ENCODE assay signal across 5 worm cellular contexts in the genomic region with DNA sequence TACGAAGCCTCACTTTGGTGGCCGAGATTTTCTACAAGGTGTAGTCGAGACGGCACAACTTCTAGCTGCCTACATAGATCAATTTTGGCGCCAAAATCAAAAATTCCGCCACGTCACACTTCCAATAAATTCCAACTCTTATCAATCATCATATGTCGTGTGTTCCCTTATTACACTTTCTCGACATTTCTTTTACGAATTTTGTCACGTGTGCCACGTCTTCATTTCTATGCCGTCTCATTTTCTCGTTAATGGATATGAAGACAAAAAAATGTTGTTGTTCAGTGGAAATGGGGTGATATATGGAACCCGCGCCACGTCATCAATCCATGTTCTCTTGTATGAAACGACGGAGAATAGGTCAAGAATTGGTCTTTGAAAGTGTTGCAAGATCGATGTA.
TF ChIP-seq lines count a peak whose summit lies in the region.

No protein-coding gene starts in this region.

TF ChIP-seq in whole organism, L1 larva, 84 proteins besides CTCF, POLR2A, EP300 and RAD21 (continues in another document):
- TF ChIP-seq sup-37 (GFP tag; optimal IDR thresholded peaks at IDR 0.05; lab: Kevin White, UChicago) (no peak), fkh-8 (tag; optimal IDR thresholded peaks at IDR 0.05; lab: Kevin White, UChicago) (no peak), nhr-84 (tag; optimal IDR thresholded peaks at IDR 0.05; lab: Kevin White, UChicago) (no peak), mdl-1 (tag; optimal IDR thresholded peaks at IDR 0.05; lab: Kevin White, UChicago) (peak in 1 of 2 experiments; percentile 75), C04F5.9 (tag; optimal IDR thresholded peaks at IDR 0.05; lab: Kevin White, UChicago) (no peak), dpl-1 (GFP tag; optimal IDR thresholded peaks at IDR 0.05; lab: Kevin White, UChicago) (peak in 1 of 3 experiments; percentile 48), skn-1 (tag; optimal IDR thresholded peaks at IDR 0.05; lab: Kevin White, UChicago) (no peak), lsy-2 (tag; optimal IDR thresholded peaks at IDR 0.05; lab: Kevin White, UChicago) (no peak), isw-1 (GFP tag; IDR thresholded peaks at IDR 0.05; lab: Robert Waterston, UW) (no peak), nhr-11 (tag; optimal IDR thresholded peaks at IDR 0.05; lab: Kevin White, UChicago) (no peak), nhr-19 (GFP tag; conservative IDR thresholded peaks at IDR 0.05; lab: Robert Waterston, UW) (peak; percentile 45), nhr-12 (tag; optimal IDR thresholded peaks at IDR 0.05; lab: Kevin White, UChicago) (no peak), ces-1 (GFP tag; optimal IDR thresholded peaks at IDR 0.05; lab: Kevin White, UChicago) (no peak), C16A3.4 (tag; optimal IDR thresholded peaks at IDR 0.05; lab: Kevin White, UChicago) (no peak), fkh-10 (GFP tag; optimal IDR thresholded peaks at IDR 0.05; lab: Kevin White, UChicago) (no peak), elt-2 (tag; optimal IDR thresholded peaks at IDR 0.05; lab: Kevin White, UChicago) (no peak), nhr-76 (tag; optimal IDR thresholded peaks at IDR 0.05; lab: Kevin White, UChicago) (no peak), F16B12.6 (tag; optimal IDR thresholded peaks at IDR 0.05; lab: Kevin White, UChicago) (no peak)

TF ChIP-seq in whole organism, L2 larva, 48 proteins besides CTCF, POLR2A, EP300 and RAD21 (continues in another document):
- no peak for TF ChIP-seq mbf-1 (tag; optimal IDR thresholded peaks at IDR 0.05; lab: Kevin White, UChicago)
- TF ChIP-seq sma-3 (GFP tag; optimal IDR thresholded peaks at IDR 0.05; lab: Kevin White, UChicago), result peak; percentile 55
- no peak for TF ChIP-seq nhr-6 (tag; optimal IDR thresholded peaks at IDR 0.05; lab: Kevin White, UChicago)
- no peak for TF ChIP-seq elt-3 (tag; optimal IDR thresholded peaks at IDR 0.05; lab: Kevin White, UChicago)
- no peak for TF ChIP-seq R02D3.7 (tag; optimal IDR thresholded peaks at IDR 0.05; lab: Kevin White, UChicago)
- TF ChIP-seq nhr-77 (tag; optimal IDR thresholded peaks at IDR 0.05; lab: Kevin White, UChicago), result no peak
- TF ChIP-seq nhr-129 (tag; optimal IDR thresholded peaks at IDR 0.05; lab: Kevin White, UChicago), result peak; percentile 46
- TF ChIP-seq Y55F3AM.14 (GFP tag; optimal IDR thresholded peaks at IDR 0.05; lab: Kevin White, UChicago), result no peak
- peak; percentile 9 for TF ChIP-seq fos-1 (tag; optimal IDR thresholded peaks at IDR 0.05; lab: Kevin White, UChicago)
- TF ChIP-seq ama-1 (optimal IDR thresholded peaks at IDR 0.05; lab: Kevin White, UChicago), result no peak
- TF ChIP-seq mab-5 (tag; optimal IDR thresholded peaks at IDR 0.05; lab: Kevin White, UChicago), result no peak
- TF ChIP-seq unc-62 (GFP tag; optimal IDR thresholded peaks at IDR 0.05; lab: Kevin White, UChicago), result no peak
- TF ChIP-seq F13H6.1 (tag; optimal IDR thresholded peaks at IDR 0.05; lab: Kevin White, UChicago), result no peak
- TF ChIP-seq mdl-1 (tag; optimal IDR thresholded peaks at IDR 0.05; lab: Kevin White, UChicago), result peak in 1 of 2 experiments; percentile 33
- peak; percentile 90 for TF ChIP-seq crh-2 (tag; optimal IDR thresholded peaks at IDR 0.05; lab: Kevin White, UChicago)
- TF ChIP-seq nhr-23 (tag; optimal IDR thresholded peaks at IDR 0.05; lab: Kevin White, UChicago), result no peak
- no peak for TF ChIP-seq ztf-1 (GFP tag; conservative IDR thresholded peaks at IDR 0.05; lab: Robert Waterston, UW)
- TF ChIP-seq sem-4 (tag; optimal IDR thresholded peaks at IDR 0.05; lab: Kevin White, UChicago), result no peak
- TF ChIP-seq elt-1 (tag; optimal IDR thresholded peaks at IDR 0.05; lab: Kevin White, UChicago), result no peak

TF ChIP-seq in whole organism, L3 larva, 47 proteins besides CTCF, POLR2A, EP300 and RAD21:
- TF ChIP-seq pha-4 (tag; optimal IDR thresholded peaks at IDR 0.05; lab: Kevin White, UChicago), result no peak
- peak; percentile 53 for TF ChIP-seq nhr-25 (tag; optimal IDR thresholded peaks at IDR 0.05; lab: Kevin White, UChicago)
- peak; percentile 48 for TF ChIP-seq nhr-23 (tag; optimal IDR thresholded peaks at IDR 0.05; lab: Kevin White, UChicago)
- no peak for TF ChIP-seq nhr-67 (tag; optimal IDR thresholded peaks at IDR 0.05; lab: Kevin White, UChicago)
- TF ChIP-seq ama-1 (optimal IDR thresholded peaks at IDR 0.05; lab: Kevin White, UChicago), result peak; percentile 6
- TF ChIP-seq nhr-43 (tag; optimal IDR thresholded peaks at IDR 0.05; lab: Kevin White, UChicago; ENCODE audit: poor library complexity, severe bottlenecking), result peak; percentile 83
TF ChIP-seq in whole organism, L3 larva: peak in this region for 4.

TF ChIP-seq in whole organism, L4 larva, 104 proteins besides CTCF, POLR2A, EP300 and RAD21:
- peak in 1 of 2 experiments; percentile 78 for TF ChIP-seq mdl-1 (tag; optimal IDR thresholded peaks at IDR 0.05; lab: Kevin White, UChicago)
- peak; percentile 74; the same call in 1 of the 2 replicates for TF ChIP-seq mdt-29 (GFP tag; IDR thresholded peaks at IDR 0.05; lab: Robert Waterston, UW)
- TF ChIP-seq tra-1 (GFP tag; IDR thresholded peaks at IDR 0.05; lab: Robert Waterston, UW), result 0 out of 2 replicates have a peak, but pooled peaks have one; percentile 25
- TF ChIP-seq snpc-1.2 (GFP tag; IDR thresholded peaks at IDR 0.05; lab: Robert Waterston, UW), result no peak
- TF ChIP-seq hlh-30 (tag; optimal IDR thresholded peaks at IDR 0.05; lab: Kevin White, UChicago; ENCODE audit: insufficient read depth), result peak; percentile 81
- peak; percentile 92 for TF ChIP-seq aha-1 (tag; lab: Kevin White, UChicago)
- TF ChIP-seq nhr-42 (GFP tag; IDR thresholded peaks at IDR 0.05; lab: Robert Waterston, UW), result no peak
- TF ChIP-seq T20F7.1 (GFP tag; optimal IDR thresholded peaks at IDR 0.05; lab: Kevin White, UChicago), result no peak
- peak; percentile 40; the same call in 1 of the 2 replicates for TF ChIP-seq dmd-6 (GFP tag; IDR thresholded peaks at IDR 0.05; lab: Robert Waterston, UW)
- TF ChIP-seq mxl-3 (GFP tag; optimal IDR thresholded peaks at IDR 0.05; lab: Kevin White, UChicago), result peak; percentile 28
- no peak for TF ChIP-seq nhr-10 (tag; optimal IDR thresholded peaks at IDR 0.05; lab: Kevin White, UChicago)
- TF ChIP-seq unc-62 (GFP tag; optimal IDR thresholded peaks at IDR 0.05 in 1 of 2; lab: Kevin White, UChicago), result peak in 1 of 2 experiments; percentile 99
- TF ChIP-seq unc-62 (tag; optimal IDR thresholded peaks at IDR 0.05; lab: Kevin White, UChicago), result no peak
- TF ChIP-seq mep-1 (tag; optimal IDR thresholded peaks at IDR 0.05; lab: Kevin White, UChicago), result peak; percentile 14
- no peak for TF ChIP-seq nhr-76 (tag; optimal IDR thresholded peaks at IDR 0.05; lab: Kevin White, UChicago)
- no peak for TF ChIP-seq daf-16 (GFP tag; optimal IDR thresholded peaks at IDR 0.05; lab: Kevin White, UChicago)
- TF ChIP-seq daf-16 (tag; optimal IDR thresholded peaks at IDR 0.05; lab: Kevin White, UChicago), result no peak
- TF ChIP-seq hlh-11 (tag; optimal IDR thresholded peaks at IDR 0.05; lab: Kevin White, UChicago), result peak; percentile 64
- peak; percentile 92 for TF ChIP-seq nhr-28 (tag; optimal IDR thresholded peaks at IDR 0.05; lab: Kevin White, UChicago)
- TF ChIP-seq dve-1 (tag; optimal IDR thresholded peaks at IDR 0.05; lab: Kevin White, UChicago; ENCODE audit: insufficient read depth), result peak; percentile 36
- TF ChIP-seq R02D3.7 (tag; optimal IDR thresholded peaks at IDR 0.05; lab: Kevin White, UChicago), result no peak
- TF ChIP-seq lsy-2 (tag; optimal IDR thresholded peaks at IDR 0.05; lab: Kevin White, UChicago), result peak in 1 of 2 experiments; percentile 1
- peak; percentile 4 for TF ChIP-seq nhr-77 (tag; optimal IDR thresholded peaks at IDR 0.05; lab: Kevin White, UChicago)
- TF ChIP-seq dmd-8 (GFP tag; IDR thresholded peaks at IDR 0.05; lab: Robert Waterston, UW), result no peak
TF ChIP-seq in whole organism, L4 larva: peak in this region for 14.

TF ChIP-seq in whole organism, young adult, 124 proteins besides CTCF, POLR2A, EP300 and RAD21:
- TF ChIP-seq let-607 (tag; optimal IDR thresholded peaks at IDR 0.05; lab: Kevin White, UChicago) (peak in 1 of 2 experiments; percentile 63), lin-40 (tag; optimal IDR thresholded peaks at IDR 0.05; lab: Kevin White, UChicago) (no peak), hsf-1 (GFP tag; IDR thresholded peaks at IDR 0.05; lab: Robert Waterston, UW) (peak; percentile 64; the same call in 1 of the 2 replicates), ztf-26 (tag; optimal IDR thresholded peaks at IDR 0.05; lab: Kevin White, UChicago) (peak; percentile 12)
